Fruit fly (Drosophila melanogaster) ovary, adult (tissue): ENCODE data around the gene dachs.

Source experiments
- CG17801 ChIP-seq: fragments of 200-800 bp; optimal IDR thresholded peaks from 2 replicates; lab custom pipeline; 2019; ENCODE audit warnings: missing biosample characterization, mild to moderate bottlenecking, missing genetic modification characterization, moderate library complexity; ENCODE audit not compliant: partially characterized antibody

Gene dachs

dm6 chr2L:8528951-8529430 is 62.4 kb downstream of the dachs start, which contains the start of gene CG17834:
Gene CG17834 (plus strand): TSS chr2L:8529141.
- no peak for TF ChIP-seq CG17801

DNA sequence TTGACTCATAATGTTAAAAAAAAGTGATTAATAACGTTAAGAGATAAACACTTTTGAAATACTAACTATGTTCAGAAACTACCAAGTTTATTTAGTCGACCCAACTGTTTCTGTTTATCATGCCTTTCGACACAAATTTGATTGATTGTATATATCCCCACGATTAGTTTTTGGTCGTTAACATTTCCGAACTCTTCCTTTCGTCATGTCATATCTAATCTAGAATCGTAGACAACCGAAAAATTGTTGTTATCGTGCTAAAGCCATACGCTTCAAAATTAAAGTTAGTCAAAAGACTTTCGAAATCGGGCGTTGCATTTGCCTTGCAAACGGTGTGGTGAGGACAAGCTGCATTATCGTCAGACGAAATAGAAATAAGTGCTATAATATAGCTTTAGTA is 63.6 kb downstream of the dachs start:
- no peak for TF ChIP-seq CG17801

DNA sequence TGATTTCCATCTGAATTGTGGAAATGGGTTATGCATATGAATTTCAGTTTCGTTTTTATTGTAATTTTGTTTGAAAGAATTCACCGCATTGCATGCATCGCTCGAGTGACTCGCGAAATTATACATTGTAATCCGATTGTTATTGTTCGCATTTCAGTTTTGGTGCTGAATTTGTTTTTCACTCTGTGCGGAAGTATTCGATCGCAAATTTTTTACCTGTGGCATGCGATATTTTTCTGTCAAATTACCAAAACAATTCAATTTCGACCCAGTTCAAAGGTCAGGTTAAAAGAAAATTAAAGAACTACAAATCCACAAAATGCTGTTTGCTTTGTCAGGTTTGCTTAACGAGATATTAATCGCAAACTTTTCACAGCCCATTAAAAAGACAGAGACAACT is 66.2 kb downstream of the dachs start:
- no peak for TF ChIP-seq CG17801

- no peak for TF ChIP-seq CG17801
These were observed 67.0 kb downstream of the dachs start for dm6 chr2L:8533632-8534031.

- no peak for TF ChIP-seq CG17801
These were observed 67.5 kb downstream of the dachs start for dm6 chr2L:8534118-8534514.

- peak; percentile 96 for TF ChIP-seq CG17801
These were observed 68.1 kb downstream of the dachs start for dm6 chr2L:8534515-8535295.

- peak; percentile 89 for TF ChIP-seq CG17801
These were observed 69.0 kb downstream of the dachs start for dm6 chr2L:8535394-8536176.
